Fruit fly (Drosophila melanogaster): ENCODE measurements around the gene Had1.

The Had1 gene

DNA sequence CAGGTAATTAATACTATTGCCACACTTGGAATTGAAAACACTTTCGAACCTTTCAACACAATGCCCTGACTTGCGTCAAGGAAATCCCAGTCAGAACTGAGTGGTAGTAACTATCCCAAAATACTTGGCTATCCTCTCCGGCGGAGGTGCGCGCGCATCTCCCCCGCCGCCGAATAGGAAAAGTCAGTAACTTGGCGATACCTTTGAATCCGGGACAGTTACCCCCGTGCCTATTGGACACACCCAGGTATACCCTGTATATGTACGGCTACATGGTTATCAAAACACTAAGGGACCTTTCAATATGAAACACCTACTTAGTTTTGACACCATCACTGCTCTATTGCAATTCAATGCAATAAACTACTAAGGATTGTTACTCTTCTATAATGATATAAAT lies 22.2 kb upstream of the Had1 start, which contains the start of gene CG9919 (continued):
- TF ChIP-seq kay (GFP tag; optimal IDR thresholded peaks at IDR 0.05), result no peak
- TF ChIP-seq ewg (GFP tag; optimal IDR thresholded peaks at IDR 0.05), result peak; percentile 82
- TF ChIP-seq CG10565 (GFP tag; optimal IDR thresholded peaks at IDR 0.05), result no peak
- TF ChIP-seq btn (GFP tag; optimal IDR thresholded peaks at IDR 0.05), result no peak
- TF ChIP-seq Elba2 (GFP tag; optimal IDR thresholded peaks at IDR 0.05), result peak; percentile 35

DNA sequence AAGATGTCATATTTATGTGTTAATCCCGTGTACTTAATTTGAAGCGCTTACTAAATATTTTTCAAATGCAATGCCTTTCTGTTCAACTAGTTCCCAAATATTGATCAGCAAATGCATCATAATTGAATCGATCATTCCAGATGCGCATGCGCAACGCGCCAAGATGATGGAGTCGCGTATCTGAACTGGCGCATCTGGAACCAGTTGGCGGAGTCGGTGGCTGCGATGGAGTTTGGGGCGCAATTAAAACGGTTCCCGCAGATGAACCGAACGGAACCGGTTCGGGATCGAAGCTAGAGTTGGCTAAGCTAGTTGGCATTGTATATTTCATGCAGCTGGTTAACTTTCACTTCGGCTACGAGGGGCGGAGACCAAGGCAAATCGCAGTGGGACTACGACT lies 17.0 kb upstream of the Had1 start, which contains the start of gene CalpC:
TSS of gene CalpC (plus strand) at position 292 of the 400 bp plus-strand sequence.
- TF ChIP-seq exex (tag; optimal IDR thresholded peaks at IDR 0.05), result no peak
- TF ChIP-seq CG12769 (tag; optimal IDR thresholded peaks at IDR 0.05), result peak; percentile 46
- TF ChIP-seq E2f2 (GFP tag; IDR thresholded peaks at IDR 0.05), result peak; percentile 61; the same call in 1 of the 2 replicates
- TF ChIP-seq CG7357 (GFP tag; IDR thresholded peaks at IDR 0.05), result no peak
- peak; percentile 33 for TF ChIP-seq CG1603 (tag; optimal IDR thresholded peaks at IDR 0.05)
- peak; percentile 40 for TF ChIP-seq Scr (GFP tag; IDR thresholded peaks at IDR 0.05; ENCODE audit: partially characterized antibody)
- TF ChIP-seq vvl (GFP tag; IDR thresholded peaks at IDR 0.05), result 0 out of 2 replicates have a peak, but pooled peaks have one; percentile 15
- TF ChIP-seq CG10274 (GFP tag; optimal IDR thresholded peaks at IDR 0.05), result no peak
- TF ChIP-seq MESR4 (GFP tag; optimal IDR thresholded peaks at IDR 0.05), result peak; percentile 33
- TF ChIP-seq bbx (GFP tag; IDR thresholded peaks at IDR 0.05; ENCODE audit: partially characterized antibody), result 0 out of 2 replicates have a peak, but pooled peaks have one; percentile 40
- peak; percentile 30 for TF ChIP-seq Sry-β (GFP tag; optimal IDR thresholded peaks at IDR 0.05)
- TF ChIP-seq Blimp-1 (GFP tag; optimal IDR thresholded peaks at IDR 0.05), result peak; percentile 40
- TF ChIP-seq nom (GFP tag; optimal IDR thresholded peaks at IDR 0.05), result peak; percentile 18
- TF ChIP-seq Bgb (GFP tag; IDR thresholded peaks at IDR 0.05; ENCODE audit: partially characterized antibody), result peak; percentile 38; the same call in 1 of the 2 replicates
- no peak for TF ChIP-seq CG13775 (GFP tag; optimal IDR thresholded peaks at IDR 0.05)
- TF ChIP-seq Opbp (GFP tag; IDR thresholded peaks at IDR 0.05; ENCODE audit: partially characterized antibody), result peak; percentile 56; the same call in 1 of the 3 replicates
- TF ChIP-seq stwl (tag; optimal IDR thresholded peaks at IDR 0.05), result peak; percentile 15
- TF ChIP-seq sima (GFP tag; optimal IDR thresholded peaks at IDR 0.05), result no peak
- TF ChIP-seq Ets97D (GFP tag; optimal IDR thresholded peaks at IDR 0.05), result no peak
- no peak for TF ChIP-seq Xrp1 (GFP tag; IDR thresholded peaks at IDR 0.05)
- no peak for TF ChIP-seq pnt (GFP tag; optimal IDR thresholded peaks at IDR 0.05)
- peak; percentile 98 for TF ChIP-seq CG15514 (GFP tag; optimal IDR thresholded peaks at IDR 0.05)
- TF ChIP-seq CG11247 (GFP tag; IDR thresholded peaks at IDR 0.05), result no peak
- no peak for TF ChIP-seq wor (GFP tag; IDR thresholded peaks at IDR 0.05)
- no peak for TF ChIP-seq lab (GFP tag; optimal IDR thresholded peaks at IDR 0.05)
- peak; percentile 31 for TF ChIP-seq BEAF-32 (GFP tag; optimal IDR thresholded peaks at IDR 0.05)
- 0 out of 2 replicates have a peak, but pooled peaks have one; percentile 15 for TF ChIP-seq CG13287 (GFP tag; IDR thresholded peaks at IDR 0.05; ENCODE audit: partially characterized antibody)
- no peak for TF ChIP-seq Ssrp (tag; optimal IDR thresholded peaks at IDR 0.05)
- no peak for TF ChIP-seq Nf-YC (tag; optimal IDR thresholded peaks at IDR 0.05)
- TF ChIP-seq CG4730 (GFP tag; IDR thresholded peaks at IDR 0.05), result no peak
- peak; percentile 58 for TF ChIP-seq CG17186 (GFP tag; optimal IDR thresholded peaks at IDR 0.05)
- TF ChIP-seq Sry-δ (GFP tag; optimal IDR thresholded peaks at IDR 0.05), result peak; percentile 17
- no peak for TF ChIP-seq CG13894 (tag; optimal IDR thresholded peaks at IDR 0.05)
- TF ChIP-seq Dref (GFP tag; IDR thresholded peaks at IDR 0.05), result peak; percentile 36; the same call in 1 of the 2 replicates
- TF ChIP-seq MTF-1 (GFP tag; optimal IDR thresholded peaks at IDR 0.05; ENCODE audit: borderline replicate concordance), result no peak
- TF ChIP-seq CG15601 (tag; optimal IDR thresholded peaks at IDR 0.05), result no peak
- 0 out of 3 replicates have a peak, but pooled peaks have one; percentile 21 for TF ChIP-seq knrl (GFP tag; IDR thresholded peaks at IDR 0.05; ENCODE audit: partially characterized antibody)
- peak; percentile 78; the same call in 2 of the 4 replicates for TF ChIP-seq chinmo (GFP tag; IDR thresholded peaks at IDR 0.05; ENCODE audit: partially characterized antibody)
- no peak for TF ChIP-seq CkIIα-i1 (GFP tag; IDR thresholded peaks at IDR 0.05)
- no peak for TF ChIP-seq insv (GFP tag; optimal IDR thresholded peaks at IDR 0.05)
- no peak for TF ChIP-seq Drgx (GFP tag; IDR thresholded peaks at IDR 0.05)
- TF ChIP-seq ewg (GFP tag; optimal IDR thresholded peaks at IDR 0.05), result peak; percentile 39
- TF ChIP-seq ci (GFP tag; IDR thresholded peaks at IDR 0.05), result no peak

All from whole organism, embryonic.